Worm (Caenorhabditis elegans): ENCODE results near the gene C10A4.7.

- TF ChIP-seq unc-3 (GFP tag; conservative IDR thresholded peaks at IDR 0.05) (no peak), unc-3 (tag; optimal IDR thresholded peaks at IDR 0.05) (no peak), pqm-1 (tag; optimal IDR thresholded peaks at IDR 0.05) (no peak), elt-2 (tag; optimal IDR thresholded peaks at IDR 0.05) (no peak), ceh-30 (tag; optimal IDR thresholded peaks at IDR 0.05) (no peak), nhr-11 (tag; optimal IDR thresholded peaks at IDR 0.05) (no peak), T23F11.4 (GFP tag; optimal IDR thresholded peaks at IDR 0.05) (no peak), sdc-2 (tag; optimal IDR thresholded peaks at IDR 0.05) (no peak), ceh-31 (tag; optimal IDR thresholded peaks at IDR 0.05) (no peak)
Observed at ce11 chrX:7464389-7464788, 49.1 kb upstream of the C10A4.7 start.
